In genomic region chr3R:29266607-29267006, dm6 we compare ENCODE assay signal across 1 fruit fly cellular context.
TF ChIP-seq lines count a peak whose summit lies in the region.

No protein-coding gene starts in this region.

TF ChIP-seq in whole organism, embryonic, 481 proteins besides CTCF, POLR2A, EP300 and RAD21 (continued from another document):
- peak; percentile 50 for TF ChIP-seq CG17361 (GFP tag; IDR thresholded peaks at IDR 0.05; lab: Robert Waterston, UW)
- TF ChIP-seq CG17359 (tag; optimal IDR thresholded peaks at IDR 0.05; lab: Kevin White, UChicago): no peak
- no peak for TF ChIP-seq CG9876 (GFP tag; optimal IDR thresholded peaks at IDR 0.05; lab: Kevin White, UChicago)
- TF ChIP-seq CG2889 (GFP tag; IDR thresholded peaks at IDR 0.05; lab: Robert Waterston, UW): no peak
- no peak for TF ChIP-seq Camta (GFP tag; optimal IDR thresholded peaks at IDR 0.05; lab: Kevin White, UChicago)
- TF ChIP-seq CG9932 (GFP tag; IDR thresholded peaks at IDR 0.05; lab: Robert Waterston, UW): no peak
- TF ChIP-seq D19A (tag; optimal IDR thresholded peaks at IDR 0.05; lab: Kevin White, UChicago): peak; percentile 19
- TF ChIP-seq prd (optimal IDR thresholded peaks at IDR 0.05; lab: Kevin White, UChicago): no peak
- TF ChIP-seq prd (GFP tag; IDR thresholded peaks at IDR 0.05; lab: Robert Waterston, UW): peak; percentile 60; the same call in 2 of the 3 replicates
- no peak for TF ChIP-seq jing (GFP tag; optimal IDR thresholded peaks at IDR 0.05; lab: Kevin White, UChicago)
- no peak for TF ChIP-seq tx (GFP tag; optimal IDR thresholded peaks at IDR 0.05; lab: Kevin White, UChicago)
- no peak for TF ChIP-seq CG17186 (GFP tag; optimal IDR thresholded peaks at IDR 0.05; lab: Kevin White, UChicago)
- TF ChIP-seq CG9727 (GFP tag; optimal IDR thresholded peaks at IDR 0.05; lab: Kevin White, UChicago): peak; percentile 42
- no peak for TF ChIP-seq dan (GFP tag; IDR thresholded peaks at IDR 0.05; lab: Robert Waterston, UW)
- no peak for TF ChIP-seq CG13287 (GFP tag; IDR thresholded peaks at IDR 0.05; lab: Robert Waterston, UW; ENCODE audit: partially characterized antibody)
- no peak for TF ChIP-seq cas (GFP tag; IDR thresholded peaks at IDR 0.05; lab: Robert Waterston, UW)
- TF ChIP-seq vnd (GFP tag; IDR thresholded peaks at IDR 0.05; lab: Robert Waterston, UW; ENCODE audit: partially characterized antibody): no peak
- TF ChIP-seq Bdp1 (GFP tag; optimal IDR thresholded peaks at IDR 0.05; lab: Kevin White, UChicago): no peak
- TF ChIP-seq CG2116 (GFP tag; optimal IDR thresholded peaks at IDR 0.05; lab: Kevin White, UChicago): no peak
- 0 out of 2 replicates have a peak, but pooled peaks have one; percentile 24 for TF ChIP-seq CG10959 (GFP tag; IDR thresholded peaks at IDR 0.05; lab: Robert Waterston, UW)
- no peak for TF ChIP-seq repo (GFP tag; optimal IDR thresholded peaks at IDR 0.05; lab: Kevin White, UChicago)
- TF ChIP-seq zen2 (GFP tag; IDR thresholded peaks at IDR 0.05; lab: Robert Waterston, UW; ENCODE audit: partially characterized antibody): no peak
- peak; percentile 50 for TF ChIP-seq HLHmδ (GFP tag; optimal IDR thresholded peaks at IDR 0.05; lab: Kevin White, UChicago)
- TF ChIP-seq pfk (GFP tag; optimal IDR thresholded peaks at IDR 0.05; lab: Kevin White, UChicago): no peak
- no peak for TF ChIP-seq CG8281 (tag; optimal IDR thresholded peaks at IDR 0.05; lab: Kevin White, UChicago)
- no peak for TF ChIP-seq Dip3 (GFP tag; optimal IDR thresholded peaks at IDR 0.05; lab: Kevin White, UChicago)
- TF ChIP-seq ase (GFP tag; IDR thresholded peaks at IDR 0.05; lab: Robert Waterston, UW): no peak
- no peak for TF ChIP-seq CG9609 (GFP tag; optimal IDR thresholded peaks at IDR 0.05; lab: Kevin White, UChicago)
- TF ChIP-seq toy (GFP tag; IDR thresholded peaks at IDR 0.05; lab: Robert Waterston, UW): no peak
- TF ChIP-seq Xrp1 (GFP tag; IDR thresholded peaks at IDR 0.05; lab: Robert Waterston, UW): peak; percentile 41; the same call in 1 of the 2 replicates
- TF ChIP-seq CG17612 (GFP tag; IDR thresholded peaks at IDR 0.05; lab: Robert Waterston, UW): no peak
- TF ChIP-seq eyg (GFP tag; optimal IDR thresholded peaks at IDR 0.05; lab: Kevin White, UChicago): no peak
- no peak for TF ChIP-seq twi (tag; optimal IDR thresholded peaks at IDR 0.05; lab: Kevin White, UChicago)
- TF ChIP-seq CG17328 (GFP tag; IDR thresholded peaks at IDR 0.05; lab: Robert Waterston, UW): no peak
- TF ChIP-seq wor (GFP tag; IDR thresholded peaks at IDR 0.05; lab: Robert Waterston, UW): no peak
- no peak for TF ChIP-seq sqz (GFP tag; optimal IDR thresholded peaks at IDR 0.05; lab: Kevin White, UChicago)
- no peak for TF ChIP-seq CG42726 (GFP tag; IDR thresholded peaks at IDR 0.05; lab: Robert Waterston, UW; ENCODE audit: partially characterized antibody)
- no peak for TF ChIP-seq CG12744 (GFP tag; optimal IDR thresholded peaks at IDR 0.05; lab: Kevin White, UChicago)
- TF ChIP-seq Stat92E (GFP tag; optimal IDR thresholded peaks at IDR 0.05; lab: Kevin White, UChicago): no peak
- TF ChIP-seq fru (optimal IDR thresholded peaks at IDR 0.05; lab: Kevin White, UChicago): no peak
- no peak for TF ChIP-seq CHES-1-like (GFP tag; optimal IDR thresholded peaks at IDR 0.05; lab: Kevin White, UChicago)
- TF ChIP-seq CG15696 (tag; optimal IDR thresholded peaks at IDR 0.05; lab: Kevin White, UChicago): peak; percentile 71
- TF ChIP-seq chm (GFP tag; IDR thresholded peaks at IDR 0.05; lab: Robert Waterston, UW): no peak
- no peak for TF ChIP-seq onecut (GFP tag; IDR thresholded peaks at IDR 0.05; lab: Robert Waterston, UW)
- TF ChIP-seq Bteb2 (GFP tag; optimal IDR thresholded peaks at IDR 0.05; lab: Kevin White, UChicago): no peak
- TF ChIP-seq CG32532 (GFP tag; IDR thresholded peaks at IDR 0.05; lab: Robert Waterston, UW): no peak
- TF ChIP-seq Drgx (GFP tag; IDR thresholded peaks at IDR 0.05; lab: Robert Waterston, UW): no peak
- TF ChIP-seq CG3847 (GFP tag; IDR thresholded peaks at IDR 0.05; lab: Robert Waterston, UW): no peak
- TF ChIP-seq CG18262 (tag; optimal IDR thresholded peaks at IDR 0.05; lab: Kevin White, UChicago): peak; percentile 59
- TF ChIP-seq phol (tag; optimal IDR thresholded peaks at IDR 0.05; lab: Kevin White, UChicago): peak; percentile 29
- no peak for TF ChIP-seq CG7928 (GFP tag; optimal IDR thresholded peaks at IDR 0.05; lab: Kevin White, UChicago)
- peak; percentile 27; the same call in 1 of the 2 replicates for TF ChIP-seq CG8765 (GFP tag; IDR thresholded peaks at IDR 0.05; lab: Robert Waterston, UW)
- TF ChIP-seq fd64A (GFP tag; optimal IDR thresholded peaks at IDR 0.05; lab: Kevin White, UChicago): no peak
- TF ChIP-seq sim (GFP tag; IDR thresholded peaks at IDR 0.05; lab: Robert Waterston, UW): no peak
- TF ChIP-seq CG11696 (GFP tag; IDR thresholded peaks at IDR 0.05; lab: Robert Waterston, UW): no peak
- no peak for TF ChIP-seq her (GFP tag; optimal IDR thresholded peaks at IDR 0.05; lab: Kevin White, UChicago)
- no peak for TF ChIP-seq CG6254 (GFP tag; optimal IDR thresholded peaks at IDR 0.05; lab: Kevin White, UChicago)
- TF ChIP-seq NC2α (GFP tag; optimal IDR thresholded peaks at IDR 0.05; lab: Kevin White, UChicago): no peak
- no peak for TF ChIP-seq CG43689 (GFP tag; IDR thresholded peaks at IDR 0.05; lab: Robert Waterston, UW)
- TF ChIP-seq CG10267 (tag; optimal IDR thresholded peaks at IDR 0.05; lab: Kevin White, UChicago): peak; percentile 40
- no peak for TF ChIP-seq CG1529 (GFP tag; optimal IDR thresholded peaks at IDR 0.05; lab: Kevin White, UChicago)
- TF ChIP-seq Nf-YA (GFP tag; IDR thresholded peaks at IDR 0.05; lab: Robert Waterston, UW): no peak
- no peak for TF ChIP-seq slbo (GFP tag; IDR thresholded peaks at IDR 0.05; lab: Robert Waterston, UW)
- peak; percentile 81 for TF ChIP-seq sens (GFP tag; lab: Kevin White, UChicago)
- TF ChIP-seq insv (GFP tag; optimal IDR thresholded peaks at IDR 0.05; lab: Kevin White, UChicago): no peak
- no peak for TF ChIP-seq Fer1 (GFP tag; optimal IDR thresholded peaks at IDR 0.05; lab: Kevin White, UChicago)
- no peak for TF ChIP-seq CG12942 (GFP tag; optimal IDR thresholded peaks at IDR 0.05; lab: Kevin White, UChicago)
- peak; percentile 69 for TF ChIP-seq zf30C (GFP tag; optimal IDR thresholded peaks at IDR 0.05; lab: Kevin White, UChicago)
- no peak for TF ChIP-seq CG18619 (GFP tag; optimal IDR thresholded peaks at IDR 0.05; lab: Kevin White, UChicago)
- TF ChIP-seq TFAM (GFP tag; optimal IDR thresholded peaks at IDR 0.05; lab: Kevin White, UChicago): no peak
- no peak for TF ChIP-seq Sox100B (GFP tag; optimal IDR thresholded peaks at IDR 0.05; lab: Kevin White, UChicago)
- TF ChIP-seq Meics (GFP tag; optimal IDR thresholded peaks at IDR 0.05; lab: Kevin White, UChicago): no peak
- TF ChIP-seq CG6854 (GFP tag; optimal IDR thresholded peaks at IDR 0.05; lab: Kevin White, UChicago): no peak
- peak; percentile 20 for TF ChIP-seq gem (tag; optimal IDR thresholded peaks at IDR 0.05; lab: Kevin White, UChicago)
- no peak for TF ChIP-seq Mes4 (GFP tag; optimal IDR thresholded peaks at IDR 0.05; lab: Kevin White, UChicago)
- TF ChIP-seq CG14710 (tag; optimal IDR thresholded peaks at IDR 0.05; lab: Kevin White, UChicago): peak; percentile 39
- TF ChIP-seq CG17829 (tag; optimal IDR thresholded peaks at IDR 0.05; lab: Kevin White, UChicago): peak; percentile 55
- TF ChIP-seq CG2875 (GFP tag; optimal IDR thresholded peaks at IDR 0.05; lab: Kevin White, UChicago): no peak
- TF ChIP-seq CG10979 (tag; optimal IDR thresholded peaks at IDR 0.05; lab: Kevin White, UChicago): peak; percentile 56
- peak; percentile 12 for TF ChIP-seq nmo (GFP tag; optimal IDR thresholded peaks at IDR 0.05; lab: Kevin White, UChicago)
- TF ChIP-seq CG5953 (GFP tag; IDR thresholded peaks at IDR 0.05; lab: Robert Waterston, UW): no peak
